Worm (Caenorhabditis elegans) whole organism, L1 larva: ENCODE results near the gene T12A7.2.

Experiments
- C16A3.4 ChIP-seq: fragments of 150-350 bp; optimal IDR thresholded peaks from 2 replicates; lab custom pipeline; 2014; ENCODE audit warnings: missing biosample characterization, missing genetic modification characterization
- alr-1 ChIP-seq: fragments of 200-800 bp; sonication (Bioruptor generic); optimal IDR thresholded peaks from 2 replicates; lab custom pipeline; 2018; ENCODE audit warnings: borderline replicate concordance, mild to moderate bottlenecking, missing genetic modification characterization, missing compliant biosample characterization
- aly-2 ChIP-seq: fragments of 150-350 bp; optimal IDR thresholded peaks from 2 replicates; lab custom pipeline; 2014; ENCODE audit warnings: missing biosample characterization, missing genetic modification characterization
- ceh-8 ChIP-seq: fragments of 200-800 bp; sonication (Bioruptor generic); optimal IDR thresholded peaks from 2 replicates; lab custom pipeline; 2018; ENCODE audit warnings: mild to moderate bottlenecking, missing genetic modification characterization, moderate library complexity, missing compliant biosample characterization
- dsc-1 ChIP-seq: sonication (generic microtip); optimal IDR thresholded peaks from 2 replicates; lab custom pipeline; 2016; ENCODE audit warnings: mild to moderate bottlenecking, missing genetic modification characterization, missing compliant biosample characterization
- efl-1 ChIP-seq, 4 experiments: fragments of 150-350 bp; optimal IDR thresholded peaks in 3 of 4; peaks in 1 of 4; 1 replicate in 1 of 4; 2 replicates in 3 of 4; lab custom pipeline; 2014; ENCODE audit warnings: missing biosample characterization in 2 of 4, missing genetic modification characterization in 2 of 4, missing genetic modification reagents in 2 of 4
- efl-3 ChIP-seq: fragments of 200-800 bp; sonication (Bioruptor generic); optimal IDR thresholded peaks from 2 replicates; lab custom pipeline; 2018; ENCODE audit warnings: mild to moderate bottlenecking, missing genetic modification characterization, missing compliant biosample characterization
- egl-13 ChIP-seq: sonication (generic microtip); optimal IDR thresholded peaks from 2 replicates; lab custom pipeline; 2016; ENCODE audit warnings: missing genotype, missing genetic modification reagents, missing genetic modification characterization, missing compliant biosample characterization
- elt-2 ChIP-seq: sonication (generic microtip); optimal IDR thresholded peaks from 2 replicates; lab custom pipeline; 2016; ENCODE audit warnings: missing genetic modification characterization, mild to moderate bottlenecking, inconsistent platforms, missing compliant biosample characterization, missing genetic modification reagents
- fkh-4 ChIP-seq: sonication (generic microtip); optimal IDR thresholded peaks from 2 replicates; lab custom pipeline; 2016; ENCODE audit warnings: missing compliant biosample characterization, missing genetic modification characterization, borderline replicate concordance
- fkh-8 ChIP-seq: sonication (generic microtip); optimal IDR thresholded peaks from 2 replicates; lab custom pipeline; 2016; ENCODE audit warnings: mild to moderate bottlenecking, missing genetic modification characterization, missing compliant biosample characterization
- fos-1 ChIP-seq: fragments of 150-350 bp; optimal IDR thresholded peaks from 2 replicates; lab custom pipeline; 2014; ENCODE audit warnings: missing biosample characterization, missing genetic modification characterization
- grh-1 ChIP-seq: fragments of 200-800 bp; sonication (Bioruptor generic); IDR thresholded peaks from 2 replicates; pipeline ENCODE4 v1.3.6; 2022; ENCODE audit warnings: missing genetic modification reagents, missing genetic modification characterization, missing compliant biosample characterization
- hlh-4 ChIP-seq: sonication (generic microtip); optimal IDR thresholded peaks from 2 replicates; lab custom pipeline; 2016; ENCODE audit warnings: mild to moderate bottlenecking, missing genetic modification characterization, missing compliant biosample characterization
- lin-14 ChIP-seq: fragments of 200-800 bp; sonication (Bioruptor generic); optimal IDR thresholded peaks from 2 replicates; lab custom pipeline; 2018; ENCODE audit warnings: mild to moderate bottlenecking, missing genetic modification characterization, moderate library complexity, missing compliant biosample characterization
- lsy-2 ChIP-seq, 2 experiments: fragments of 150-350 bp; optimal IDR thresholded peaks; 2 replicates each; lab custom pipeline; 2014; ENCODE audit warnings: missing biosample characterization in 2 of 2, missing genetic modification characterization in 2 of 2
- mab-9 ChIP-seq: fragments of 200-800 bp; sonication (Bioruptor generic); IDR thresholded peaks from 2 replicates; pipeline ENCODE4 v1.3.6; 2022; ENCODE audit warnings: missing genetic modification reagents, missing genetic modification characterization, missing compliant biosample characterization
- mdl-1 ChIP-seq, 2 experiments: fragments of 150-350 bp; optimal IDR thresholded peaks; 2 replicates each; lab custom pipeline; 2014 to 2017; ENCODE audit warnings: missing biosample characterization in 2 of 2, missing genetic modification characterization in 2 of 2, inconsistent platforms in 1 of 2
- mep-1 ChIP-seq: fragments of 150-350 bp; optimal IDR thresholded peaks from 2 replicates; lab custom pipeline; 2014; ENCODE audit warnings: missing biosample characterization, missing genetic modification characterization
- nhr-11 ChIP-seq: fragments of 150-350 bp; optimal IDR thresholded peaks from 2 replicates; lab custom pipeline; 2014; ENCODE audit warnings: missing biosample characterization, missing genetic modification characterization
- nhr-19 ChIP-seq: fragments of 200-800 bp; sonication (Bioruptor generic); conservative IDR thresholded peaks from 2 replicates; pipeline ENCODE4 v1.3.6; 2022; ENCODE audit warnings: missing genetic modification characterization, missing compliant biosample characterization
- nhr-20 ChIP-seq: sonication (generic microtip); optimal IDR thresholded peaks from 2 replicates; lab custom pipeline; 2016; ENCODE audit warnings: mild to moderate bottlenecking, missing genetic modification characterization, missing compliant biosample characterization
- nhr-47 ChIP-seq: sonication (generic microtip); optimal IDR thresholded peaks from 2 replicates; lab custom pipeline; 2016; ENCODE audit warnings: mild to moderate bottlenecking, missing genetic modification characterization, moderate library complexity, missing compliant biosample characterization
- nhr-71 ChIP-seq: sonication (generic microtip); optimal IDR thresholded peaks from 2 replicates; lab custom pipeline; 2016; ENCODE audit warnings: mild to moderate bottlenecking, missing genetic modification characterization, moderate library complexity, missing compliant biosample characterization
- nhr-85 ChIP-seq: sonication (generic microtip); peaks from one replicate; lab custom pipeline; 2016; ENCODE audit warnings: missing genetic modification characterization, inconsistent platforms, missing compliant biosample characterization
- pax-3 ChIP-seq: fragments of 200-800 bp; sonication (Bioruptor generic); optimal IDR thresholded peaks from 2 replicates; lab custom pipeline; 2018; ENCODE audit warnings: mild to moderate bottlenecking, missing genetic modification characterization, moderate library complexity, missing compliant biosample characterization
- rnt-1 ChIP-seq: sonication (generic microtip); optimal IDR thresholded peaks from 2 replicates; lab custom pipeline; 2016; ENCODE audit warnings: mild to moderate bottlenecking, missing genetic modification characterization, moderate library complexity, missing compliant biosample characterization
- snpc-4 ChIP-seq: fragments of 150-350 bp; optimal IDR thresholded peaks from 2 replicates; lab custom pipeline; 2014; ENCODE audit warnings: missing biosample characterization, missing genetic modification characterization
- sup-37 ChIP-seq: fragments of 200-800 bp; sonication (Bioruptor generic); optimal IDR thresholded peaks from 2 replicates; lab custom pipeline; 2018; ENCODE audit warnings: mild to moderate bottlenecking, missing genetic modification characterization, missing compliant biosample characterization
- tbx-2 ChIP-seq: sonication (generic microtip); optimal IDR thresholded peaks from 2 replicates; lab custom pipeline; 2016; ENCODE audit warnings: missing genetic modification characterization, missing compliant biosample characterization
- unc-130 ChIP-seq: fragments of 150-350 bp; optimal IDR thresholded peaks from 2 replicates; lab custom pipeline; 2017; ENCODE audit warnings: missing biosample characterization, missing genetic modification characterization, inconsistent platforms
- unc-30 ChIP-seq: sonication (generic microtip); optimal IDR thresholded peaks from 2 replicates; lab custom pipeline; 2017; ENCODE audit warnings: missing biosample characterization, missing genetic modification characterization
- unc-86 ChIP-seq: sonication (generic microtip); optimal IDR thresholded peaks from 2 replicates; lab custom pipeline; 2016; ENCODE audit warnings: missing genetic modification characterization, missing compliant biosample characterization
- unc-98 ChIP-seq: fragments of 200-800 bp; sonication (Bioruptor generic); IDR thresholded peaks from 2 replicates; pipeline ENCODE4 v1.3.6; 2022; ENCODE audit warnings: missing genetic modification characterization, missing compliant biosample characterization
- xbp-1 ChIP-seq: sonication (generic microtip); optimal IDR thresholded peaks from 2 replicates; lab custom pipeline; 2016; ENCODE audit warnings: missing genetic modification characterization, missing compliant biosample characterization
- zag-1 ChIP-seq: fragments of 150-350 bp; optimal IDR thresholded peaks from 2 replicates; lab custom pipeline; 2014; ENCODE audit warnings: missing biosample characterization, missing genetic modification characterization
- ztf-4 ChIP-seq: fragments of 150-350 bp; optimal IDR thresholded peaks from 2 replicates; lab custom pipeline; 2014; ENCODE audit warnings: missing biosample characterization, missing genetic modification characterization

Gene T12A7.2

DNA sequence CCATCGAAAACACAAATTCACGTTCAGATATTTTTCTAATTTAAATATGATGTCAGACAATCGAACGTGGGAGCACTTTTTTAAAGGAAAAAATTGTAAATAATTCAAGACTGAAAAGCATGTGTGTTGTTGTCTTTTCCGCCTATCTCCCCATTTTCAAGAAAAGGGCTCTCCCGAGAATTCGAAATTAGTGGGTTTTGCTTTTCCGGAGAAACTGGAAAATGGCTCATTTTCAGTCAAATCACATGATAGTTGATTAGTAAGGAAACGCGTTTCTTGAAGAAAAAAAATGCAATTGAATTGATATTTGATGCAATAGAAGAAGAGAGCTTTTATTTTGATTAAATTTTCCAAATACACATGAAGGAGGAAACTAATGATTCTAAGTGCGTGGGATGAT lies 1.1 kb downstream of the T12A7.2 start:
- no peak for TF ChIP-seq unc-30 (tag; lab: Kevin White, UChicago)
- TF ChIP-seq nhr-47 (tag; lab: Kevin White, UChicago), result peak; percentile 74
- TF ChIP-seq pax-3 (tag; lab: Kevin White, UChicago), result peak; percentile 27
- TF ChIP-seq nhr-71 (tag; lab: Kevin White, UChicago), result peak; percentile 72
- TF ChIP-seq unc-86 (tag; lab: Kevin White, UChicago), result peak; percentile 42
- TF ChIP-seq mep-1 (tag; lab: Kevin White, UChicago), result no peak
- TF ChIP-seq lsy-2 (tag; optimal IDR thresholded peaks at IDR 0.05; lab: Kevin White, UChicago), result peak in 1 of 2 experiments; percentile 13
- TF ChIP-seq efl-3 (GFP tag; lab: Kevin White, UChicago), result no peak
- TF ChIP-seq dsc-1 (tag; lab: Kevin White, UChicago), result peak; percentile 75
- TF ChIP-seq tbx-2, result peak; percentile 4
- TF ChIP-seq lin-14 (GFP tag; lab: Kevin White, UChicago), result peak; percentile 47
- TF ChIP-seq fkh-8, result peak; percentile 63
- peak; percentile 3 for TF ChIP-seq ztf-4
- no peak for TF ChIP-seq grh-1
- peak; percentile 59 for TF ChIP-seq egl-13 (tag; lab: Kevin White, UChicago)

DNA sequence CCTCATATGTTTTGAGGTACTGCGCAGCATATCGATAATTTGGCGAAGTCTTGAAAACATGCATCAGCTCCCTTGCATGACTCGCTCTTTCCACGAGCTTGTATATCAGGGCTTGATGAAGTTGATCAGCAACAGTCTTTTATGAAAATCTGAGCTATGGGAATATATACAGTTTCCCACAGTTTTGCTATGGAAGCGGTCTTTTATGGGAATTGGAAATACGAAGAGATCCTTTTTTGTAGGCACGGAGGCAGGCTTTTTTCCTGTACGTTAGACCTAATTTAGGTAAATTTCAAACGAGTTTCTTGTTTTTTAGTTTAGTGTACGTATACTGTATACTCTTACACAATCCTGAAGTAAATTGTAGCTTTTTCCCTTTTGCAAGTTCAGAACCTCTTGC lies 5.0 kb downstream of the T12A7.2 start, which contains the start of gene T12A7.9:
Gene T12A7.9, minus strand, starts transcription at position 101 of the 400 bp plus-strand sequence.
- TF ChIP-seq nhr-47 (tag; lab: Kevin White, UChicago), result peak; percentile 14
- no peak for TF ChIP-seq zag-1 (tag; lab: Kevin White, UChicago)

DNA sequence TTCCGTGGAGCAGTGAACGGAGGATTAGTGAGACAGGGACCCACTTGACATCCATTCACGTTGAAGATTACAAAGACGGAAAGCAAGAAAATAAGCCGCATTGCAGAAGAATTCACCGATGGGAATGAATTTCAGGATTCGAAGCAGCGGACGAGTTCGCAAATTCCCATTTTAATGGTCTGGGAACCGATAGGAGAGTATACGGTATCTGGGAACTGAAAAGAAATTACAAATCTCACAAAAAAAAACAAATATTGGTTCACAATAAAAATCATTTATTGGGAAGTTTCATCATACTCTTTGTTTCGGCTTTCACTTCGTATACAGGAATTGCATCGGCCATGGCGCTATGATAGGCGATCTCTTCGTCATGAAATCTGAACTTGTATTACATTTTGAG lies 5.9 kb downstream of the T12A7.2 start, which contains the start of gene T12A7.10:
Gene T12A7.10, minus strand, starts transcription at position 101 of the 400 bp plus-strand sequence.
- TF ChIP-seq efl-1 (optimal IDR thresholded peaks at IDR 0.05; lab: Kevin White, UChicago) (no peak), efl-1 (GFP tag; optimal IDR thresholded peaks at IDR 0.05 in 1 of 2; lab: Kevin White, UChicago) (peak in 1 of 2 experiments; percentile 0), nhr-85 (peak; percentile 42), unc-86 (tag; lab: Kevin White, UChicago) (no peak)

DNA sequence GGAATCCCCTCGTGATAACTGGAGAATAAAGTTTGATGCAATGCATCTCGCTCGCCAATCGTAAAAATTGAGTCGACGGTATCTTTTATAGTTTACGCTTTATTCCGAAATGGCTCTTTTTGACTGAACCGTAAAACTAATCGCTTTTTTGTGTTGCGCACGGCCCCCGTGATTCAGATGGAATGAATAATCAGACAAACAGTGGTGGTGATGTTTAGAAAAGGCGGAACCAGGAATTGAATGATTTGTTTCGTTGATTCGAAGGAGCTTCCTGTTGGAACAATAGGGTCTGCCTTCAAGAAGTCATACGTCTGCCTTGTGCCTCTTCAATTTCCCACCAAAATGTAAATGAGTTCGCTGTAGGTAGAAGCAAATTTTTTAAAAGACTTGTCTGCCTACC lies 6.6 kb downstream of the T12A7.2 start, which contains the start of gene scl-18:
Gene scl-18, minus strand, starts transcription at position 101 of the 400 bp plus-strand sequence.
- TF ChIP-seq mab-9 (GFP tag; lab: Robert Waterston, UW), result no peak
- no peak for TF ChIP-seq C16A3.4
- TF ChIP-seq unc-98 (GFP tag; lab: Robert Waterston, UW), result no peak
- no peak for TF ChIP-seq xbp-1
- TF ChIP-seq grh-1, result no peak
- TF ChIP-seq elt-2 (tag; lab: Kevin White, UChicago), result no peak
- no peak for TF ChIP-seq unc-130 (tag; lab: Kevin White, UChicago)
- TF ChIP-seq ceh-8 (GFP tag; lab: Kevin White, UChicago), result no peak
- TF ChIP-seq alr-1 (tag; lab: Kevin White, UChicago), result no peak
- no peak for TF ChIP-seq hlh-4 (tag; lab: Kevin White, UChicago)
- no peak for TF ChIP-seq aly-2 (tag; lab: Kevin White, UChicago)
- TF ChIP-seq efl-1 (optimal IDR thresholded peaks at IDR 0.05; lab: Kevin White, UChicago), result no peak
- TF ChIP-seq efl-1 (GFP tag; optimal IDR thresholded peaks at IDR 0.05 in 1 of 2; lab: Kevin White, UChicago), result no peak

DNA sequence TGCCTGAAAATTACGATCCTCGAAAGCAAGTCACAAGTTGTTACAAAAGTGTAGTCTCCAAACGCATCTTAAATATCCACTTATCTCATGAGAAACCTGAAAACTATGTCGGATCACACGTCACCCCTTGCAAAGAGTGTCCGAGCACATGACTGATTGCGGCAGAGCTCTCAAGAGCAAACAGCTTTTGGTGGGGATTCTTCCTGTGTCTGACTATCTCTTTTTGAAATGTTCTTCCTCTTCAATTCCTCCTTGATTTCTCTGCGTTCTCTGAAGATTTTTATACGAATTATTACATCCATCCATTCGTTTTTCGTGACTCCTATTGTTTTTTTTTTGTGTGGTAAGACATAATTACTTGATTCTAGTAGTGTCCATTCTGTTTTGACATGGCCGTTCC lies 12.1 kb downstream of the T12A7.2 start, which contains the start of gene T12A7.6:
Gene T12A7.6, plus strand, starts transcription at position 369 of the 400 bp plus-strand sequence.
- peak; percentile 26 for TF ChIP-seq unc-130 (tag; lab: Kevin White, UChicago)
- TF ChIP-seq lin-14 (GFP tag; lab: Kevin White, UChicago), result peak; percentile 72
- peak; percentile 58 for TF ChIP-seq rnt-1 (tag; lab: Kevin White, UChicago)
- TF ChIP-seq fkh-4 (tag; lab: Kevin White, UChicago), result no peak
- no peak for TF ChIP-seq fos-1
- TF ChIP-seq mep-1 (tag; lab: Kevin White, UChicago), result no peak
- no peak for TF ChIP-seq fkh-8
- no peak for TF ChIP-seq nhr-85
- 0 out of 2 replicates have a peak, but pooled peaks have one; percentile 12 for TF ChIP-seq unc-98 (GFP tag; lab: Robert Waterston, UW)
- TF ChIP-seq nhr-11 (tag; lab: Kevin White, UChicago), result peak; percentile 22
- TF ChIP-seq sup-37 (GFP tag; lab: Kevin White, UChicago), result no peak
- TF ChIP-seq nhr-20, result peak; percentile 49
- peak; percentile 55 for TF ChIP-seq nhr-71 (tag; lab: Kevin White, UChicago)
- TF ChIP-seq efl-1 (optimal IDR thresholded peaks at IDR 0.05; lab: Kevin White, UChicago), result peak; percentile 0 to 10
- TF ChIP-seq efl-1 (GFP tag; optimal IDR thresholded peaks at IDR 0.05 in 1 of 2; lab: Kevin White, UChicago), result no peak
- no peak for TF ChIP-seq zag-1 (tag; lab: Kevin White, UChicago)
- TF ChIP-seq alr-1 (tag; lab: Kevin White, UChicago), result no peak
- TF ChIP-seq lsy-2 (tag; optimal IDR thresholded peaks at IDR 0.05; lab: Kevin White, UChicago), result peak in 1 of 2 experiments; percentile 56
- TF ChIP-seq snpc-4 (tag; lab: Kevin White, UChicago), result no peak
- no peak; the same call in 1 of the 2 replicates for TF ChIP-seq nhr-19 (GFP tag; lab: Robert Waterston, UW)
- peak in 1 of 2 experiments; percentile 27 for TF ChIP-seq mdl-1 (tag; optimal IDR thresholded peaks at IDR 0.05; lab: Kevin White, UChicago)
